Worm (Caenorhabditis elegans): ENCODE data around the gene F09E5.16.

F09E5.16 gene

ce11 chrII:5336660-5337494, 28.7 kb downstream of the F09E5.16 start (continued):
- no peak for TF ChIP-seq F33H1.4 (GFP tag; IDR thresholded peaks at IDR 0.05)
- TF ChIP-seq sea-2 (GFP tag; IDR thresholded peaks at IDR 0.05): no peak
- no peak for TF ChIP-seq snpc-1.1 (tag; optimal IDR thresholded peaks at IDR 0.05; ENCODE audit: insufficient read depth)
- no peak for TF ChIP-seq hrde-1 (tag; optimal IDR thresholded peaks at IDR 0.05; ENCODE audit: borderline replicate concordance)
- TF ChIP-seq nfya-1 (tag; optimal IDR thresholded peaks at IDR 0.05; ENCODE audit: borderline replicate concordance, insufficient read depth): no peak
- no peak for TF ChIP-seq nhr-179 (tag; optimal IDR thresholded peaks at IDR 0.05)
- TF ChIP-seq D2030.7 (GFP tag; IDR thresholded peaks at IDR 0.05): no peak
- no peak for TF ChIP-seq chd-7 (tag; optimal IDR thresholded peaks at IDR 0.05)
- TF ChIP-seq tlf-1 (GFP tag; optimal IDR thresholded peaks at IDR 0.05): no peak
- TF ChIP-seq hmg-1.2 (GFP tag; IDR thresholded peaks at IDR 0.05): peak; percentile 81
- no peak for TF ChIP-seq Y95B8A.8 (GFP tag; IDR thresholded peaks at IDR 0.05)
- TF ChIP-seq C06A6.2 (GFP tag; conservative IDR thresholded peaks at IDR 0.05): 0 out of 2 replicates have a peak, but pooled peaks have one; percentile 10
- 0 out of 2 replicates have a peak, but pooled peaks have one; percentile 44 for TF ChIP-seq lin-26 (GFP tag; IDR thresholded peaks at IDR 0.05)
- TF ChIP-seq B0336.3 (GFP tag; IDR thresholded peaks at IDR 0.05): 0 out of 2 replicates have a peak, but pooled peaks have one; percentile 36
- no peak for TF ChIP-seq F57C9.4 (tag; optimal IDR thresholded peaks at IDR 0.05)
- TF ChIP-seq lin-40 (tag; optimal IDR thresholded peaks at IDR 0.05): peak; percentile 67
- TF ChIP-seq attf-3 (GFP tag; conservative IDR thresholded peaks at IDR 0.05): no peak
- TF ChIP-seq bed-1 (GFP tag; IDR thresholded peaks at IDR 0.05): no peak
- TF ChIP-seq mxl-1 (tag; optimal IDR thresholded peaks at IDR 0.05): no peak
- no peak for TF ChIP-seq nhr-90 (tag; optimal IDR thresholded peaks at IDR 0.05)
- TF ChIP-seq sptf-2 (GFP tag; optimal IDR thresholded peaks at IDR 0.05): no peak
- peak; percentile 40; the same call in 1 of the 2 replicates for TF ChIP-seq dox-1 (GFP tag; IDR thresholded peaks at IDR 0.05)
- no peak for TF ChIP-seq ets-4 (GFP tag; optimal IDR thresholded peaks at IDR 0.05)
- no peak for TF ChIP-seq rcor-1 (GFP tag; IDR thresholded peaks at IDR 0.05)
- no peak for TF ChIP-seq snpc-1.3 (tag; optimal IDR thresholded peaks at IDR 0.05; ENCODE audit: insufficient read depth)
- no peak for TF ChIP-seq F10E7.11 (tag; optimal IDR thresholded peaks at IDR 0.05)
- TF ChIP-seq F23B12.7 (tag; optimal IDR thresholded peaks at IDR 0.05; ENCODE audit: insufficient read depth): no peak
- peak; percentile 66 for TF ChIP-seq K11D2.4 (GFP tag; IDR thresholded peaks at IDR 0.05)
- no peak for TF ChIP-seq nhr-120 (GFP tag; IDR thresholded peaks at IDR 0.05)
- no peak for TF ChIP-seq nhr-27 (tag; optimal IDR thresholded peaks at IDR 0.05)
- no peak for TF ChIP-seq aptf-3 (GFP tag; IDR thresholded peaks at IDR 0.05)
- TF ChIP-seq lsl-1 (GFP tag; optimal IDR thresholded peaks at IDR 0.05): no peak
- TF ChIP-seq F52B5.7 (tag; optimal IDR thresholded peaks at IDR 0.05): no peak
- no peak for TF ChIP-seq ceh-58 (GFP tag; IDR thresholded peaks at IDR 0.05)
- no peak for TF ChIP-seq Y53G8AR.9 (GFP tag; conservative IDR thresholded peaks at IDR 0.05)
- TF ChIP-seq ztf-3 (GFP tag; optimal IDR thresholded peaks at IDR 0.05): no peak
- no peak for TF ChIP-seq unc-130 (GFP tag; optimal IDR thresholded peaks at IDR 0.05)
- no peak for TF ChIP-seq B0261.1 (tag; optimal IDR thresholded peaks at IDR 0.05)
- no peak for TF ChIP-seq rpc-1 (optimal IDR thresholded peaks at IDR 0.05)
- no peak for TF ChIP-seq rpc-1 (tag; optimal IDR thresholded peaks at IDR 0.05)
- no peak for TF ChIP-seq F39B2.1 (GFP tag; IDR thresholded peaks at IDR 0.05)
- no peak for TF ChIP-seq madf-3 (GFP tag; IDR thresholded peaks at IDR 0.05)
- no peak for TF ChIP-seq ama-1 (optimal IDR thresholded peaks at IDR 0.05)
- TF ChIP-seq ama-1 (GFP tag; optimal IDR thresholded peaks at IDR 0.05): no peak
- peak; percentile 45 for TF ChIP-seq ZK185.1 (tag; optimal IDR thresholded peaks at IDR 0.05; ENCODE audit: poor library complexity, severe bottlenecking)
- no peak for TF ChIP-seq madf-6 (GFP tag; IDR thresholded peaks at IDR 0.05)
- peak; percentile 32 for TF ChIP-seq nhr-80 (tag; optimal IDR thresholded peaks at IDR 0.05)
- TF ChIP-seq akir-1 (GFP tag; optimal IDR thresholded peaks at IDR 0.05): no peak
